Fruit fly (Drosophila melanogaster) whole organism: ENCODE measurements around the gene Noc1.

Experiments
- CG8478 ChIP-seq: fragments of >200 bp; optimal IDR thresholded peaks from 2 replicates; lab custom pipeline; 2018; ENCODE audit warnings: inconsistent platforms
- Dll ChIP-seq: fragments of >200 bp; optimal IDR thresholded peaks from 2 replicates; lab custom pipeline; 2017
- pan ChIP-seq: fragments of >200 bp; optimal IDR thresholded peaks from 2 replicates; lab custom pipeline; 2017
- psq ChIP-seq: fragments of >200 bp; optimal IDR thresholded peaks from 2 replicates; lab custom pipeline; 2017
- usp ChIP-seq: fragments of >200 bp; optimal IDR thresholded peaks from 2 replicates; lab custom pipeline; 2017; ENCODE audit warnings: missing biosample characterization, missing genetic modification characterization, mixed read lengths

dm6 chr3L:11085810-11086209 lies 11.2 kb downstream of the Noc1 start:
- TF ChIP-seq pan (lab: Kevin White, UChicago) (no peak), psq (no peak), CG8478 (lab: Kevin White, UChicago) (no peak), usp (GFP tag; lab: Kevin White, UChicago) (no peak), Dll (no peak)
